Worm (Caenorhabditis elegans): ENCODE measurements around the gene F57G12.2.

DNA sequence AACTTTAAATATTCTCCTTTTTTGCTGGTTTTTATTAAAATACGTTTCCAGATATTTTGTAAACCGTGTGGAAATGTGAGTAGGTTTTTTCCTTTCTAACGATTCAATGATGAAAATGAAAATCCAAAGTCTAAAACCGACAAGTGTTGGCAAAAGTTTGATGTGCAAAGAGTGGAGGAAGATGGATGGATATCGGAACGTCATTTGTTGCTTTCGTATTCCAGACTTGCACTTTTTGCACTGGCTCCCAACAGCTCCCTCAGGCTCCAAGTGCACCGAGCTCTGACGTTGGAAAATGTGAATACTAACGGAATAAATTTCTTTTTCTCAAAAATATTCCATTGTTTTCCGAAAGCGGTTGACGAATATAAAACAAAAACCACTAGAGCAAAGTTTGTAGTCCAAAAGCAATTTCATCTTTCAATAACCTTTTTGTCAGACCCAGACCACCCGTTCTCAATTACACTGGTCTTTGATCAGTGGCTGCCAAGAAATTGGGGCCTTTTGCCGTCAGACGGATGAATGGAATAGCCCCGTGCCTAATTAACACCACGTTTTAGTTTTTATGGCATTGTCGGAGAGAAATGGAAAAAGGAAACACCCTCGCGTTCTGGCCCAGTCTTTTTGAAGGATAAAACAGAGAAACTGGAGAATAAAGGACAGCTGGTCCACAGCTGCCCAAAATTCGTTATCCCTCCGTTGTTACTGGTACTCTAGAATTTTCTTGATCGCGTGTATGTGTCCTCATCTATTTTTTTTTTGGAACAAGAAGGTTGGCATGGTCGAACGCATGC is 23.0 kb upstream of the F57G12.2 start:
- TF ChIP-seq nhr-10 (tag; optimal IDR thresholded peaks at IDR 0.05) (no peak), unc-62 (GFP tag; optimal IDR thresholded peaks at IDR 0.05) (peak; percentile 14), elt-3 (tag; optimal IDR thresholded peaks at IDR 0.05) (no peak), lin-39 (tag; optimal IDR thresholded peaks at IDR 0.05) (no peak), snpc-4 (tag; optimal IDR thresholded peaks at IDR 0.05) (no peak), ztf-4 (tag; optimal IDR thresholded peaks at IDR 0.05) (no peak), fos-1 (tag; optimal IDR thresholded peaks at IDR 0.05) (no peak), ZK546.5 (tag; optimal IDR thresholded peaks at IDR 0.05) (no peak), nhr-77 (tag; optimal IDR thresholded peaks at IDR 0.05) (no peak), nhr-12 (tag; optimal IDR thresholded peaks at IDR 0.05) (no peak)

Data from whole organism, L2 larva.